Fruit fly (Drosophila melanogaster) whole organism, prepupa: Measurements from ENCODE around the gene CG33342.

Source experiments
- Blimp-1 ChIP-seq: fragments of 200-800 bp; sonication (Bioruptor generic); optimal IDR thresholded peaks from 3 replicates; lab custom pipeline; 2017; ENCODE audit warnings: missing biosample characterization, missing genetic modification characterization, mild to moderate bottlenecking, moderate library complexity, missing genetic modification reagents
- CG15336 ChIP-seq: fragments of 200-800 bp; sonication (Bioruptor generic); IDR thresholded peaks from 2 replicates; pipeline ENCODE4 v1.3.6; 2022; ENCODE audit warnings: missing biosample characterization, missing genetic modification characterization
- Eip75B ChIP-seq: fragments of 200-800 bp; sonication (Bioruptor generic); optimal IDR thresholded peaks from 3 replicates; lab custom pipeline; 2016; ENCODE audit warnings: missing biosample characterization, missing genetic modification characterization
- Hr38 ChIP-seq: sonication (Bioruptor generic); optimal IDR thresholded peaks from 2 replicates; lab custom pipeline; 2016; ENCODE audit warnings: missing biosample characterization, missing genetic modification characterization
- Hr39 ChIP-seq: fragments of 200-800 bp; sonication (Bioruptor generic); optimal IDR thresholded peaks from 2 replicates; lab custom pipeline; 2016; ENCODE audit warnings: missing biosample characterization, missing genetic modification characterization
- achi ChIP-seq: fragments of 200-800 bp; sonication (Bioruptor generic); optimal IDR thresholded peaks from 3 replicates; lab custom pipeline; 2016; ENCODE audit warnings: missing biosample characterization, missing genetic modification characterization
- esn ChIP-seq: fragments of 200-800 bp; sonication (Bioruptor generic); optimal IDR thresholded peaks from 2 replicates; lab custom pipeline; 2016; ENCODE audit warnings: missing biosample characterization, mild to moderate bottlenecking, missing genetic modification characterization, moderate library complexity
- net ChIP-seq: fragments of 200-800 bp; sonication (Bioruptor generic); optimal IDR thresholded peaks from 3 replicates; lab custom pipeline; 2016; ENCODE audit warnings: missing biosample characterization, missing genetic modification characterization

DNA sequence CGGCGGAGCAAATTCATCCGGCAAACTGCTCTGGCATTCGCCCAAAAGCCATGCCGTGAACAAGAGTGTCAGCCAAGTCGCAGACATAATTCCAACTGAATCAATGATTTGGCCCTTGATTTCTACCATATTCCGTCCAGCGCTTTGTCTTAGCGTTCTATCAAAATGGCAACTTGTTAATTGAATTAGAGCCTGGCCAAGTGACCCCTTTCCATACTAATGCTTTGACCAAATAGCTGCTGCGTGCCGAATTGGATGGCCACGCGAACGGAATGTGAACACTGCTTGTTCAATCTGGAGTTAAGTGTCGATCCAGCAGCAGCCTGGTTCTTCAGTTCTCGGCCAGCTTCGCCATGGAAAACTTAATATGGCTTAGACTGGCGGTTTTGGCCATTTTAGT, 13.6 kb downstream of the CG33342 start, which contains the start of the genes CG5768 and CG13615:
- TF ChIP-seq Hr38 (GFP tag; lab: Kevin White, UChicago) (no peak), esn (GFP tag; lab: Kevin White, UChicago) (no peak), net (GFP tag; lab: Kevin White, UChicago) (no peak), CG15336 (no peak), Hr39 (no peak), Blimp-1 (GFP tag; lab: Kevin White, UChicago) (no peak), Eip75B (GFP tag; lab: Kevin White, UChicago) (no peak), achi (GFP tag; lab: Kevin White, UChicago) (no peak)
